Fruit fly (Drosophila melanogaster) whole organism, embryonic: ENCODE results near the gene Pgant35A.
A peak's percentile ranks its signal among the peaks of the same experiment; 100 is the strongest.

Source experiments
- Ada2b ChIP-seq: fragments of 200-800 bp; sonication (Bioruptor generic); IDR thresholded peaks from 2 replicates; pipeline ENCODE4 v1.3.6; 2022; ENCODE audit warnings: missing biosample characterization, missing genetic modification characterization
- CG10209 ChIP-seq: fragments of 200-800 bp; sonication (Bioruptor generic); optimal IDR thresholded peaks from 3 replicates; lab custom pipeline; 2017; ENCODE audit warnings: missing biosample characterization, mild to moderate bottlenecking, missing genetic modification characterization, missing genetic modification reagents
- CG10267 ChIP-seq: fragments of 200-800 bp; sonication (Bioruptor generic); optimal IDR thresholded peaks from 2 replicates; lab custom pipeline; 2018; ENCODE audit warnings: missing biosample characterization, mild to moderate bottlenecking, missing genetic modification characterization, moderate library complexity
- CG10274 ChIP-seq: fragments of 200-800 bp; sonication (Bioruptor generic); optimal IDR thresholded peaks from 3 replicates; lab custom pipeline; 2017; ENCODE audit warnings: missing biosample characterization, mild to moderate bottlenecking, missing genetic modification characterization
- CG10543 ChIP-seq: fragments of 200-800 bp; sonication (Bioruptor generic); optimal IDR thresholded peaks from 3 replicates; lab custom pipeline; 2017; ENCODE audit warnings: missing biosample characterization, mild to moderate bottlenecking, missing genetic modification characterization, moderate library complexity
- CG10959 ChIP-seq: fragments of 200-800 bp; sonication (Bioruptor generic); IDR thresholded peaks from 2 replicates; pipeline ENCODE4 v1.3.6; 2022; ENCODE audit warnings: missing biosample characterization, missing genetic modification characterization
- CG11504 ChIP-seq: fragments of 200-800 bp; sonication (Bioruptor generic); optimal IDR thresholded peaks from 3 replicates; lab custom pipeline; 2019; ENCODE audit warnings: missing biosample characterization, mild to moderate bottlenecking, missing genetic modification characterization, moderate library complexity
- CG12071 ChIP-seq: fragments of 200-800 bp; sonication (Bioruptor generic); optimal IDR thresholded peaks from 3 replicates; lab custom pipeline; 2018; ENCODE audit warnings: missing biosample characterization, mild to moderate bottlenecking, missing genetic modification characterization
- CG13424 ChIP-seq: fragments of 200-800 bp; sonication (Bioruptor generic); optimal IDR thresholded peaks from 2 replicates; lab custom pipeline; 2019; ENCODE audit warnings: missing biosample characterization, mild to moderate bottlenecking, missing genetic modification characterization, moderate library complexity
- CG14710 ChIP-seq: fragments of 200-800 bp; sonication (Bioruptor generic); optimal IDR thresholded peaks from 3 replicates; lab custom pipeline; 2019; ENCODE audit warnings: missing biosample characterization, mild to moderate bottlenecking, missing genetic modification characterization, moderate library complexity
- CG15269 ChIP-seq: fragments of 200-800 bp; sonication (Bioruptor generic); optimal IDR thresholded peaks from 2 replicates; lab custom pipeline; 2018; ENCODE audit warnings: missing biosample characterization, mild to moderate bottlenecking, missing genetic modification characterization, moderate library complexity
- CG16863 ChIP-seq: fragments of 200-800 bp; sonication (Bioruptor generic); optimal IDR thresholded peaks from 3 replicates; lab custom pipeline; 2016; ENCODE audit warnings: missing biosample characterization, missing genetic modification characterization
- CG18262 ChIP-seq: fragments of 200-800 bp; optimal IDR thresholded peaks from 3 replicates; lab custom pipeline; 2019; ENCODE audit warnings: missing biosample characterization, mild to moderate bottlenecking, missing genetic modification characterization, moderate library complexity
- CG18476 ChIP-seq: fragments of 200-800 bp; sonication (Bioruptor generic); optimal IDR thresholded peaks from 2 replicates; lab custom pipeline; 2016; ENCODE audit warnings: missing biosample characterization, mild to moderate bottlenecking, missing genetic modification characterization
- CG18764 ChIP-seq: fragments of 200-800 bp; sonication (Bioruptor generic); optimal IDR thresholded peaks from 3 replicates; lab custom pipeline; 2016; ENCODE audit warnings: missing biosample characterization, missing genetic modification characterization
- CG2120 ChIP-seq: fragments of 200-800 bp; sonication (Bioruptor generic); optimal IDR thresholded peaks from 3 replicates; lab custom pipeline; 2016; ENCODE audit warnings: missing biosample characterization, missing genetic modification characterization
- CG4617 ChIP-seq: fragments of 200-800 bp; sonication (Bioruptor generic); optimal IDR thresholded peaks from 3 replicates; lab custom pipeline; 2016; ENCODE audit warnings: missing biosample characterization, missing genetic modification characterization, borderline replicate concordance
- CG6254 ChIP-seq: fragments of 200-800 bp; sonication (Bioruptor generic); optimal IDR thresholded peaks from 3 replicates; lab custom pipeline; 2017; ENCODE audit warnings: mild to moderate bottlenecking, missing biosample characterization, missing genetic modification reagents, missing genetic modification characterization
- CG6272 ChIP-seq: fragments of 200-800 bp; sonication (Bioruptor generic); IDR thresholded peaks from 2 replicates; pipeline ENCODE4 v1.3.6; 2022; ENCODE audit warnings: missing biosample characterization, missing genetic modification characterization
- CG9727 ChIP-seq: fragments of 200-800 bp; sonication (Bioruptor generic); optimal IDR thresholded peaks from 3 replicates; lab custom pipeline; 2017; ENCODE audit warnings: missing biosample characterization, mild to moderate bottlenecking, missing genetic modification characterization
- Elba2 ChIP-seq: fragments of 200-800 bp; sonication (Bioruptor generic); optimal IDR thresholded peaks from 3 replicates; lab custom pipeline; 2016; ENCODE audit warnings: missing biosample characterization, missing genetic modification characterization
- Mad ChIP-seq: fragments of 200-800 bp; sonication (Bioruptor generic); optimal IDR thresholded peaks from 2 replicates; lab custom pipeline; 2016; ENCODE audit warnings: missing biosample characterization, missing genetic modification characterization
- Max ChIP-seq: fragments of 200-800 bp; sonication (Bioruptor generic); optimal IDR thresholded peaks from 2 replicates; lab custom pipeline; 2016; ENCODE audit warnings: missing biosample characterization, mild to moderate bottlenecking, missing genetic modification characterization
- Myb ChIP-seq: fragments of 200-800 bp; sonication (Bioruptor generic); optimal IDR thresholded peaks from 2 replicates; lab custom pipeline; 2016; ENCODE audit warnings: missing biosample characterization, missing genetic modification characterization
- NfI ChIP-seq: fragments of 200-800 bp; sonication (Bioruptor generic); optimal IDR thresholded peaks from 3 replicates; lab custom pipeline; 2018; ENCODE audit warnings: missing biosample characterization, mild to moderate bottlenecking, missing genetic modification characterization, moderate library complexity
- Ptx1 ChIP-seq: fragments of 200-800 bp; sonication (Bioruptor generic); IDR thresholded peaks from 2 replicates; pipeline ENCODE4 v1.3.6; 2022; ENCODE audit warnings: missing biosample characterization, missing genetic modification characterization
- Ravus ChIP-seq: fragments of 200-800 bp; sonication (Bioruptor generic); IDR thresholded peaks from 2 replicates; pipeline ENCODE4 v1.3.6; 2022; ENCODE audit warnings: missing biosample characterization, missing genetic modification characterization
- Usf ChIP-seq: fragments of 200-800 bp; sonication (Bioruptor generic); optimal IDR thresholded peaks from 2 replicates; lab custom pipeline; 2017; ENCODE audit warnings: missing genotype, missing biosample characterization, missing genetic modification characterization
- az2 ChIP-seq: fragments of 200-800 bp; sonication (Bioruptor generic); optimal IDR thresholded peaks from 3 replicates; lab custom pipeline; 2016; ENCODE audit warnings: missing biosample characterization, missing genetic modification characterization
- chif ChIP-seq, 2 experiments: fragments of 200-800 bp; sonication (Bioruptor generic); optimal IDR thresholded peaks; 3 replicates each; lab custom pipeline; 2016; ENCODE audit warnings: missing biosample characterization in 2 of 2, missing genetic modification characterization in 2 of 2
- ems ChIP-seq: fragments of 200-800 bp; sonication (Bioruptor generic); optimal IDR thresholded peaks from 3 replicates; lab custom pipeline; 2016; ENCODE audit warnings: missing biosample characterization, missing genetic modification characterization
- fd64A ChIP-seq: fragments of 200-800 bp; sonication (Bioruptor generic); optimal IDR thresholded peaks from 3 replicates; lab custom pipeline; 2018; ENCODE audit warnings: missing biosample characterization, mild to moderate bottlenecking, missing genetic modification characterization
- gcm ChIP-seq: fragments of 200-800 bp; sonication (Bioruptor generic); optimal IDR thresholded peaks from 2 replicates; lab custom pipeline; 2019; ENCODE audit warnings: missing biosample characterization, mild to moderate bottlenecking, missing genetic modification characterization, moderate library complexity
- her ChIP-seq: fragments of 200-800 bp; sonication (Bioruptor generic); optimal IDR thresholded peaks from 2 replicates; lab custom pipeline; 2016; ENCODE audit warnings: missing biosample characterization, missing genetic modification characterization
- ind ChIP-seq: fragments of 200-800 bp; sonication (Bioruptor generic); optimal IDR thresholded peaks from 3 replicates; lab custom pipeline; 2016; ENCODE audit warnings: missing biosample characterization, missing genetic modification characterization
- insv ChIP-seq, 2 experiments: fragments of 200-800 bp; sonication (Bioruptor generic); optimal IDR thresholded peaks; 3 replicates each; lab custom pipeline; 2016 to 2018; ENCODE audit warnings: missing biosample characterization in 2 of 2, missing genetic modification characterization in 2 of 2
- klu ChIP-seq: fragments of 200-800 bp; sonication (Bioruptor generic); IDR thresholded peaks from 2 replicates; pipeline ENCODE4 v1.3.6; 2022; ENCODE audit warnings: missing biosample characterization, missing genetic modification characterization
- lola ChIP-seq, 3 experiments: fragments of >200 bp in 2 of 3; fragments of 200-800 bp in 1 of 3; sonication (Bioruptor generic) in 1 of 3; optimal IDR thresholded peaks; 2 replicates each; lab custom pipeline; 2017 to 2019; ENCODE audit warnings: missing biosample characterization in 3 of 3, missing genetic modification characterization in 3 of 3, mild to moderate bottlenecking in 1 of 3, moderate library complexity in 1 of 3
- nmo ChIP-seq: fragments of 200-800 bp; sonication (Bioruptor generic); optimal IDR thresholded peaks from 2 replicates; lab custom pipeline; 2018; ENCODE audit warnings: missing biosample characterization, mild to moderate bottlenecking, missing genetic modification characterization, moderate library complexity
- org-1 ChIP-seq: fragments of 200-800 bp; sonication (Bioruptor generic); optimal IDR thresholded peaks from 2 replicates; lab custom pipeline; 2017; ENCODE audit warnings: missing biosample characterization, missing genetic modification characterization
- repo ChIP-seq: fragments of 200-800 bp; sonication (Bioruptor generic); optimal IDR thresholded peaks from 2 replicates; lab custom pipeline; 2016; ENCODE audit warnings: missing biosample characterization, missing genetic modification characterization
- sens-2 ChIP-seq: fragments of 200-800 bp; sonication (Bioruptor generic); IDR thresholded peaks from 2 replicates; pipeline ENCODE4 v1.3.6; 2022; ENCODE audit warnings: missing biosample characterization, missing genetic modification characterization
- sima ChIP-seq: fragments of 200-800 bp; sonication (Bioruptor generic); optimal IDR thresholded peaks from 2 replicates; lab custom pipeline; 2016; ENCODE audit warnings: missing biosample characterization, missing genetic modification characterization
- sisA ChIP-seq: fragments of 200-800 bp; sonication (Bioruptor generic); IDR thresholded peaks from 2 replicates; pipeline ENCODE4 v1.3.6; 2022; ENCODE audit warnings: missing biosample characterization, missing genetic modification characterization
- ssp ChIP-seq: fragments of 200-800 bp; sonication (Bioruptor generic); IDR thresholded peaks from 2 replicates; pipeline ENCODE4 v1.3.6; 2022; ENCODE audit warnings: missing biosample characterization, missing genetic modification characterization
- stc ChIP-seq: fragments of 200-800 bp; sonication (Bioruptor generic); IDR thresholded peaks from 2 replicates; pipeline ENCODE4 v1.3.6; 2022; ENCODE audit warnings: missing biosample characterization, missing genetic modification characterization
- sug ChIP-seq: fragments of 200-800 bp; optimal IDR thresholded peaks from 2 replicates; lab custom pipeline; 2019; ENCODE audit warnings: missing biosample characterization, mild to moderate bottlenecking, missing genetic modification characterization, moderate library complexity
- ttk ChIP-seq: fragments of 200-800 bp; sonication (Bioruptor generic); IDR thresholded peaks from 2 replicates; pipeline ENCODE4 v2.1.2; 2022; ENCODE audit warnings: missing biosample characterization, missing genetic modification characterization
- usp ChIP-seq: fragments of >200 bp; optimal IDR thresholded peaks from 2 replicates; lab custom pipeline; 2017; ENCODE audit warnings: missing biosample characterization, missing genetic modification characterization
- wdn ChIP-seq: fragments of 200-800 bp; sonication (Bioruptor generic); IDR thresholded peaks from 2 replicates; pipeline ENCODE4 v1.3.6; 2022; ENCODE audit warnings: missing biosample characterization, missing genetic modification characterization

The Pgant35A gene

DNA sequence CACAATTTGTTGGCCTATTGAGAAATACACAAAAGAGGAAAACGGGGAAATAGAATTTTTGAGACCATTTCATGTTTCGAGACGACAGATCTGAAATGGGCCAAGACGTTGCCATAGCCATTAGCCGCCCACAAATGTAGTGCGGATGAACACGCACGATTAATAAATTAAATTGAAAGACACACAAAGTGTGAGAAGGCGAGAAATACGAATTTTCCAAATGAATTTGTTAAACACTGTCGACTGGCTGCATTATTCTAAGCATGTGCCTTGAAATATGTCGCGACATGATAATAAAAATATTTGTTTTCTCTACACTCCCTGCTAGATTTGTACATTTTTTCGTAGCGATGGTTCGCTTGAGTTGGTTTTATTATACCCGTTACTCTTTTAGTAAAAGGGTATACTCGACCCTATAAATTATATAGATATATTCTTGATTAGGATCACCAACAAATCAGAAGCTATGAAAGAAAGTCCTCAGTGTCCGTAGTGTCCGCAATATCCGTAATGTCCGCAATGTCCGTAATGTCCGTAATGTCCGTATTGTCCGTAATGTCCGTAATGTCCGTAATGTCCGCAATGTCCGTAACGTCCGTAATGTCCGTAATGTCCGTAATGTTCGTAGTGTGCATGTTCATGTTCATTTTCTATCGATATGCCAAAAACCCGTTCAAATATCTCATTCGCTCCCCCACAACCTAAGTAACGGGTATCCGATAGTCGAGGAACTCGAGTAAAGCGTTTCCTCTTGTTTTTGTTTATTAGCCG, 17.6 kb downstream of the Pgant35A start (continued):
- TF ChIP-seq CG18262 (tag; lab: Kevin White, UChicago) = peak; percentile 68
- no peak for TF ChIP-seq Ada2b (GFP tag; lab: Robert Waterston, UW)
- no peak for TF ChIP-seq stc (GFP tag; lab: Robert Waterston, UW)
- TF ChIP-seq klu (GFP tag; lab: Robert Waterston, UW) = no peak
- no peak for TF ChIP-seq sima
- no peak for TF ChIP-seq wdn (GFP tag; lab: Robert Waterston, UW)
- peak; percentile 27 for TF ChIP-seq CG18764
- TF ChIP-seq fd64A (GFP tag; lab: Kevin White, UChicago) = peak; percentile 1
- TF ChIP-seq ssp (GFP tag; lab: Robert Waterston, UW) = peak; percentile 25; the same call in 1 of the 2 replicates
- peak; percentile 51 for TF ChIP-seq CG9727 (GFP tag; lab: Kevin White, UChicago)
- TF ChIP-seq CG10209 = peak; percentile 45
- no peak for TF ChIP-seq usp
- no peak for TF ChIP-seq CG12071 (GFP tag; lab: Kevin White, UChicago)
- TF ChIP-seq nmo (GFP tag; lab: Kevin White, UChicago) = peak; percentile 54
- peak; percentile 51 for TF ChIP-seq CG11504 (tag; lab: Kevin White, UChicago)
- peak; percentile 54 for TF ChIP-seq CG2120 (GFP tag; lab: Kevin White, UChicago)
- no peak for TF ChIP-seq CG6254
- TF ChIP-seq sens-2 (GFP tag; lab: Robert Waterston, UW) = no peak
- TF ChIP-seq sug (tag; lab: Kevin White, UChicago) = peak; percentile 7
- no peak for TF ChIP-seq CG10543 (GFP tag; lab: Kevin White, UChicago)
- peak; percentile 7 for TF ChIP-seq Mad (GFP tag; lab: Kevin White, UChicago)
- peak; percentile 8 for TF ChIP-seq Max (GFP tag; lab: Kevin White, UChicago)
- TF ChIP-seq CG4617 (GFP tag; lab: Kevin White, UChicago) = no peak
- TF ChIP-seq Elba2 (GFP tag; lab: Kevin White, UChicago) = no peak
- peak; percentile 18 for TF ChIP-seq ems (GFP tag; lab: Kevin White, UChicago)
- peak; percentile 4 for TF ChIP-seq CG10267 (tag; lab: Kevin White, UChicago)
- TF ChIP-seq CG10274 = peak; percentile 40
- peak in 1 of 3 experiments; percentile 15 for TF ChIP-seq lola (GFP tag; optimal IDR thresholded peaks at IDR 0.05; lab: Kevin White, UChicago)
- peak; percentile 6 for TF ChIP-seq org-1
- peak; percentile 32 for TF ChIP-seq ind
- TF ChIP-seq ttk (GFP tag; lab: Robert Waterston, UW) = peak; percentile 34; the same call in 1 of the 2 replicates
- peak; percentile 7 for TF ChIP-seq repo (GFP tag; lab: Kevin White, UChicago)
- TF ChIP-seq Ptx1 (GFP tag; lab: Robert Waterston, UW) = peak; percentile 48
- TF ChIP-seq insv (GFP tag; optimal IDR thresholded peaks at IDR 0.05; lab: Kevin White, UChicago) = no peak
- TF ChIP-seq CG14710 = peak; percentile 33
- TF ChIP-seq az2 (GFP tag; lab: Kevin White, UChicago) = peak; percentile 40
- TF ChIP-seq NfI (GFP tag; lab: Kevin White, UChicago) = peak; percentile 6
- no peak for TF ChIP-seq sisA (GFP tag; lab: Robert Waterston, UW)
- peak in 1 of 2 experiments; percentile 53 for TF ChIP-seq chif (GFP tag; optimal IDR thresholded peaks at IDR 0.05; lab: Kevin White, UChicago)
- no peak for TF ChIP-seq CG10959 (GFP tag; lab: Robert Waterston, UW)
- no peak for TF ChIP-seq Ravus (GFP tag; lab: Robert Waterston, UW)
- TF ChIP-seq Usf (GFP tag; lab: Kevin White, UChicago) = peak; percentile 26
- TF ChIP-seq gcm (GFP tag; lab: Kevin White, UChicago) = no peak
- no peak for TF ChIP-seq CG6272 (GFP tag; lab: Robert Waterston, UW)
- peak; percentile 34 for TF ChIP-seq CG18476 (GFP tag; lab: Kevin White, UChicago)
- TF ChIP-seq CG16863 = peak; percentile 45
- peak; percentile 32 for TF ChIP-seq CG13424
- peak; percentile 20 for TF ChIP-seq CG15269
- peak; percentile 1 for TF ChIP-seq Myb (GFP tag; lab: Kevin White, UChicago)
- TF ChIP-seq her (GFP tag; lab: Kevin White, UChicago) = no peak
